Worm (Caenorhabditis elegans) whole organism, L2 larva: Measurements from ENCODE around the gene hmit-1.3.

Source experiments
- R02D3.7 ChIP-seq: fragments of 150-350 bp; optimal IDR thresholded peaks from 2 replicates; lab custom pipeline; 2014; ENCODE audit warnings: missing biosample characterization, missing genetic modification characterization
- fos-1 ChIP-seq: fragments of 150-350 bp; optimal IDR thresholded peaks from 2 replicates; lab custom pipeline; 2014; ENCODE audit warnings: missing biosample characterization, missing genetic modification characterization
- lin-13 ChIP-seq: fragments of 150-350 bp; optimal IDR thresholded peaks from 2 replicates; lab custom pipeline; 2014; ENCODE audit warnings: missing biosample characterization, missing genetic modification reagents, missing genetic modification characterization
- nhr-11 ChIP-seq: fragments of 150-350 bp; optimal IDR thresholded peaks from 2 replicates; lab custom pipeline; 2014; ENCODE audit warnings: missing biosample characterization, missing genetic modification characterization
- nhr-77 ChIP-seq: fragments of 150-350 bp; optimal IDR thresholded peaks from 2 replicates; lab custom pipeline; 2014; ENCODE audit warnings: missing biosample characterization, missing genetic modification characterization

DNA sequence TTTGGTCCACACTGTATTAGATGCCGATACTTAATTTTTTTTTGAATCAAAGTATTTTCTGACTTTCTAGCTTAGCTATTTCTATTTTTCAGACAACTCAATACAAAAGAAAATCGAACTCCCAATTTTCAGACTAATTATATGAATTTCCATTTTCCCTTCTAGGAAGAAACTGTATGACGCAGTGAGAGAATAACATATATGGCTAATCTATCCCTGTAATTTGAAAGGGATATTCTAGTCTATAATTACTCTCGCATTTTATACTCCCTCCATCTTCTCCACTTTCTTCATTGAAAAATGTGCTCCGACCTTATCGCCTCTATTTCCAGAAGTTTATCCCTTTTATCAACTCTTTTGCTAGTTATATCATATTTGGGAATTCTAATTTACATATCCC lies 33.9 kb upstream of the hmit-1.3 start, which contains the start of gene C54C6.4:
- TF ChIP-seq nhr-11 (tag; lab: Kevin White, UChicago), result no peak
- TF ChIP-seq nhr-77, result no peak
- TF ChIP-seq R02D3.7 (tag; lab: Kevin White, UChicago), result no peak
- TF ChIP-seq fos-1 (tag; lab: Kevin White, UChicago), result no peak
- no peak for TF ChIP-seq lin-13 (GFP tag; lab: Kevin White, UChicago)
